Fruit fly (Drosophila melanogaster) whole organism, wandering third instar larva: Measurements from ENCODE around the gene beat-Vb.

Experiments used
- Abd-B ChIP-seq: fragments of >200 bp; optimal IDR thresholded peaks from 2 replicates; lab custom pipeline; 2017; ENCODE audit warnings: missing biosample characterization, missing genetic modification characterization
- CG32264 ChIP-seq: fragments of 200-800 bp; sonication (Bioruptor generic); optimal IDR thresholded peaks from 2 replicates; lab custom pipeline; 2016; ENCODE audit warnings: missing biosample characterization, missing genetic modification characterization
- CG9705 ChIP-seq: fragments of 200-800 bp; sonication (Bioruptor generic); optimal IDR thresholded peaks from 2 replicates; lab custom pipeline; 2018; ENCODE audit warnings: missing biosample characterization, mild to moderate bottlenecking, missing genetic modification characterization
- CrebA ChIP-seq: fragments of 200-800 bp; sonication (Bioruptor generic); optimal IDR thresholded peaks from 2 replicates; lab custom pipeline; 2016; ENCODE audit warnings: missing biosample characterization, mild to moderate bottlenecking, missing genetic modification characterization, borderline replicate concordance
- Dfd ChIP-seq: fragments of >200 bp; optimal IDR thresholded peaks from 2 replicates; lab custom pipeline; 2017; ENCODE audit warnings: missing biosample characterization, missing genetic modification characterization
- Dif ChIP-seq: fragments of 200-275, 200-300 bp; sonication (Bioruptor generic); optimal IDR thresholded peaks from 2 replicates; lab custom pipeline; 2018; ENCODE audit warnings: missing biosample characterization, missing genetic modification characterization; ENCODE audit not compliant: partially characterized antibody
- GATAd ChIP-seq: sonication (Bioruptor generic); optimal IDR thresholded peaks from 2 replicates; lab custom pipeline; 2016; ENCODE audit warnings: missing biosample characterization, missing genetic modification characterization
- HLH106 ChIP-seq: fragments of 200-800 bp; optimal IDR thresholded peaks from 3 replicates; lab custom pipeline; 2019; ENCODE audit warnings: missing biosample characterization, mild to moderate bottlenecking, missing genetic modification characterization, moderate library complexity
- Hr78 ChIP-seq: fragments of >200 bp; optimal IDR thresholded peaks from 2 replicates; lab custom pipeline; 2017; ENCODE audit warnings: missing biosample characterization, missing genetic modification characterization
- Hr83 ChIP-seq: fragments of 200-300 bp; sonication (Bioruptor generic); optimal IDR thresholded peaks from 2 replicates; lab custom pipeline; 2016; ENCODE audit warnings: missing biosample characterization, mild to moderate bottlenecking, missing genetic modification characterization, moderate library complexity; ENCODE audit not compliant: poor library complexity, severe bottlenecking
- Jra ChIP-seq: sonication (Bioruptor generic); optimal IDR thresholded peaks from 2 replicates; lab custom pipeline; 2016; ENCODE audit warnings: missing biosample characterization, missing genetic modification characterization
- Mio ChIP-seq: sonication (Bioruptor generic); optimal IDR thresholded peaks from 2 replicates; lab custom pipeline; 2016; ENCODE audit warnings: missing biosample characterization, missing genetic modification characterization
- Myc ChIP-seq: fragments of >200 bp; optimal IDR thresholded peaks from 2 replicates; lab custom pipeline; 2017
- N ChIP-seq: fragments of >200 bp; optimal IDR thresholded peaks from 2 replicates; lab custom pipeline; 2018; ENCODE audit warnings: missing biosample characterization, missing external identifiers, missing genetic modification characterization
- OdsH ChIP-seq: fragments of 200-800 bp; sonication (Bioruptor generic); optimal IDR thresholded peaks from 2 replicates; lab custom pipeline; 2016; ENCODE audit warnings: missing biosample characterization, mild to moderate bottlenecking, missing genetic modification characterization
- Rel ChIP-seq, 2 experiments: fragments of 200-800 bp; sonication (Bioruptor generic) in 1 of 2; optimal IDR thresholded peaks; 2 replicates in 1 of 2; 3 replicates in 1 of 2; lab custom pipeline; 2016 to 2019; ENCODE audit warnings: mild to moderate bottlenecking in 2 of 2, missing biosample characterization in 2 of 2, missing genetic modification characterization in 2 of 2, moderate library complexity in 1 of 2
- Sp1 ChIP-seq: fragments of 200-800 bp; sonication (Bioruptor generic); optimal IDR thresholded peaks from 3 replicates; lab custom pipeline; 2019; ENCODE audit warnings: missing biosample characterization, mild to moderate bottlenecking, missing genetic modification characterization, moderate library complexity
- Vsx2 ChIP-seq: fragments of 200-300, 225-300 bp; sonication (Bioruptor generic); optimal IDR thresholded peaks from 2 replicates; lab custom pipeline; 2018; ENCODE audit warnings: missing biosample characterization, missing genetic modification characterization; ENCODE audit not compliant: partially characterized antibody
- br ChIP-seq: fragments of 200-800 bp; sonication (Bioruptor generic); optimal IDR thresholded peaks from 2 replicates; lab custom pipeline; 2016; ENCODE audit warnings: missing biosample characterization, missing genetic modification characterization
- brk ChIP-seq: fragments of 200-800 bp; sonication (Bioruptor generic); optimal IDR thresholded peaks from 2 replicates; lab custom pipeline; 2016; ENCODE audit warnings: missing biosample characterization, mild to moderate bottlenecking, missing genetic modification characterization
- dl ChIP-seq, 2 experiments: fragments of 175-275, 200-275 bp in 1 of 2; fragments of 200-275 bp in 1 of 2; sonication (Bioruptor generic); optimal IDR thresholded peaks; lab custom pipeline; 2018; ENCODE audit warnings: mild to moderate bottlenecking in 2 of 2, missing biosample characterization in 2 of 2, missing genetic modification characterization in 2 of 2, moderate library complexity in 2 of 2; ENCODE audit not compliant: partially characterized antibody in 2 of 2, insufficient read depth in 1 of 2
- dmrt93B ChIP-seq: fragments of 200-800 bp; sonication (Bioruptor generic); optimal IDR thresholded peaks from 2 replicates; lab custom pipeline; 2018; ENCODE audit warnings: missing biosample characterization, mild to moderate bottlenecking, missing genetic modification characterization
- dsf ChIP-seq: sonication (Bioruptor generic); optimal IDR thresholded peaks from 2 replicates; lab custom pipeline; 2016; ENCODE audit warnings: missing biosample characterization, missing genetic modification characterization, borderline replicate concordance
- ey ChIP-seq: fragments of 200-800 bp; sonication (Bioruptor generic); optimal IDR thresholded peaks from 2 replicates; lab custom pipeline; 2016; ENCODE audit warnings: missing biosample characterization, missing genetic modification characterization
- foxo ChIP-seq, 2 experiments: fragments of 200-800 bp; sonication (Bioruptor generic); optimal IDR thresholded peaks; 2 replicates in 1 of 2; 3 replicates in 1 of 2; lab custom pipeline; 2016 to 2017; ENCODE audit warnings: missing biosample characterization in 2 of 2, missing genetic modification characterization in 2 of 2
- fru ChIP-seq: fragments of 200-800 bp; sonication (Bioruptor generic); optimal IDR thresholded peaks from 3 replicates; lab custom pipeline; 2016; ENCODE audit warnings: missing biosample characterization, mild to moderate bottlenecking, missing genetic modification characterization
- h ChIP-seq: fragments of 200-800 bp; sonication (Bioruptor generic); optimal IDR thresholded peaks from 3 replicates; lab custom pipeline; 2016; ENCODE audit warnings: missing biosample characterization, mild to moderate bottlenecking, missing genetic modification characterization
- jim ChIP-seq: fragments of 175-275, 200-325 bp; sonication (Bioruptor generic); optimal IDR thresholded peaks from 2 replicates; lab custom pipeline; 2016; ENCODE audit warnings: missing biosample characterization, mild to moderate bottlenecking, missing genetic modification characterization
- lola ChIP-seq: fragments of >200 bp; optimal IDR thresholded peaks from 2 replicates; lab custom pipeline; 2017; ENCODE audit warnings: missing biosample characterization, missing genetic modification characterization
- pan ChIP-seq: fragments of >200 bp; optimal IDR thresholded peaks from 2 replicates; lab custom pipeline; 2017
- psq ChIP-seq: fragments of 200-800 bp; sonication (Bioruptor generic); optimal IDR thresholded peaks from 3 replicates; lab custom pipeline; 2017; ENCODE audit warnings: missing biosample characterization, mild to moderate bottlenecking, missing genetic modification characterization, moderate library complexity
- rgr ChIP-seq: fragments of 200-800 bp; sonication (Bioruptor generic); optimal IDR thresholded peaks from 3 replicates; lab custom pipeline; 2016; ENCODE audit warnings: missing biosample characterization, mild to moderate bottlenecking, missing genetic modification characterization
- sage ChIP-seq: fragments of 200-800 bp; sonication (Bioruptor generic); optimal IDR thresholded peaks from 2 replicates; lab custom pipeline; 2016; ENCODE audit warnings: missing biosample characterization, mild to moderate bottlenecking, missing genetic modification characterization
- sv ChIP-seq: fragments of 200-800 bp; sonication (Bioruptor generic); optimal IDR thresholded peaks from 3 replicates; lab custom pipeline; 2016; ENCODE audit warnings: missing biosample characterization, missing genetic modification characterization
- tai ChIP-seq: sonication (Bioruptor generic); optimal IDR thresholded peaks from 2 replicates; lab custom pipeline; 2016; ENCODE audit warnings: missing biosample characterization, missing genetic modification characterization
- usp ChIP-seq: fragments of >200 bp; optimal IDR thresholded peaks from 2 replicates; lab custom pipeline; 2017; ENCODE audit warnings: missing biosample characterization, missing genetic modification characterization
- woc ChIP-seq: sonication (Bioruptor generic); optimal IDR thresholded peaks from 2 replicates; lab custom pipeline; 2016; ENCODE audit warnings: missing biosample characterization, mild to moderate bottlenecking, missing genetic modification characterization

beat-Vb gene

dm6 chr3R:12964043-12964442 is 48.2 kb downstream of the beat-Vb start:
- TF ChIP-seq h (GFP tag; lab: Kevin White, UChicago) (peak; percentile 50), dsf (GFP tag; lab: Kevin White, UChicago) (no peak)

- TF ChIP-seq CG9705, result no peak
- TF ChIP-seq GATAd (GFP tag; lab: Kevin White, UChicago), result no peak
- no peak for TF ChIP-seq br (GFP tag; lab: Kevin White, UChicago)
- no peak for TF ChIP-seq woc (GFP tag; lab: Kevin White, UChicago)
- TF ChIP-seq Abd-B (GFP tag; lab: Kevin White, UChicago), result no peak
- no peak for TF ChIP-seq Rel (GFP tag; optimal IDR thresholded peaks at IDR 0.05; lab: Kevin White, UChicago)
- TF ChIP-seq Rel (tag; optimal IDR thresholded peaks at IDR 0.05; lab: Kevin White, UChicago), result no peak
- TF ChIP-seq sv (GFP tag; lab: Kevin White, UChicago), result no peak
- no peak for TF ChIP-seq sage (GFP tag; lab: Kevin White, UChicago)
- no peak for TF ChIP-seq OdsH (GFP tag; lab: Kevin White, UChicago)
- no peak for TF ChIP-seq Jra (GFP tag; lab: Kevin White, UChicago)
- no peak for TF ChIP-seq foxo (GFP tag; optimal IDR thresholded peaks at IDR 0.05; lab: Kevin White, UChicago)
Measured at dm6 chr3R:12967612-12968011, 51.8 kb downstream of the beat-Vb start, which contains the start of the genes CG14384 and grsm. Gene CG14384, minus strand, starts transcription at chr3R:12967712. Gene grsm, minus strand, starts transcription at chr3R:12967712.

- no peak for TF ChIP-seq jim (GFP tag; lab: Kevin White, UChicago)
- TF ChIP-seq Myc, result no peak
- no peak for TF ChIP-seq CG32264 (GFP tag; lab: Kevin White, UChicago)
- TF ChIP-seq sage (GFP tag; lab: Kevin White, UChicago), result no peak
Measured at dm6 chr3R:12972106-12972505, 56.2 kb downstream of the beat-Vb start.

- TF ChIP-seq Jra (GFP tag; lab: Kevin White, UChicago), result no peak
- peak; percentile 33 for TF ChIP-seq fru (GFP tag; lab: Kevin White, UChicago)
- no peak for TF ChIP-seq Hr83 (GFP tag; lab: Kevin White, UChicago)
- peak; percentile 23 for TF ChIP-seq psq
- TF ChIP-seq tai (GFP tag; lab: Kevin White, UChicago), result no peak
- TF ChIP-seq usp (GFP tag; lab: Kevin White, UChicago), result no peak
- no peak for TF ChIP-seq jim (GFP tag; lab: Kevin White, UChicago)
- TF ChIP-seq dmrt93B (GFP tag; lab: Kevin White, UChicago), result no peak
- no peak for TF ChIP-seq woc (GFP tag; lab: Kevin White, UChicago)
- no peak for TF ChIP-seq CrebA
- TF ChIP-seq Vsx2, result no peak
- no peak for TF ChIP-seq Myc
- no peak for TF ChIP-seq dsf (GFP tag; lab: Kevin White, UChicago)
- peak in 1 of 2 experiments; percentile 53 for TF ChIP-seq foxo (GFP tag; optimal IDR thresholded peaks at IDR 0.05; lab: Kevin White, UChicago)
- TF ChIP-seq dl (GFP tag; optimal IDR thresholded peaks at IDR 0.05; lab: Kevin White, UChicago; ENCODE audit: insufficient read depth in 1 of 2, partially characterized antibody in 2 of 2), result no peak
- TF ChIP-seq Mio, result no peak
- no peak for TF ChIP-seq pan (lab: Kevin White, UChicago)
- no peak for TF ChIP-seq brk
- TF ChIP-seq Sp1 (GFP tag; lab: Kevin White, UChicago), result no peak
- no peak for TF ChIP-seq lola
- TF ChIP-seq br (GFP tag; lab: Kevin White, UChicago), result no peak
- no peak for TF ChIP-seq sv (GFP tag; lab: Kevin White, UChicago)
- TF ChIP-seq h (GFP tag; lab: Kevin White, UChicago), result no peak
- TF ChIP-seq HLH106 (tag; lab: Kevin White, UChicago), result no peak
- no peak for TF ChIP-seq Hr78 (GFP tag; lab: Kevin White, UChicago)
- TF ChIP-seq ey (GFP tag; lab: Kevin White, UChicago), result no peak
- peak; percentile 1 for TF ChIP-seq rgr (GFP tag; lab: Kevin White, UChicago)
- TF ChIP-seq OdsH (GFP tag; lab: Kevin White, UChicago), result peak; percentile 47
- TF ChIP-seq Dfd, result no peak
- peak; percentile 26 for TF ChIP-seq Dif
- TF ChIP-seq N (GFP tag; lab: Kevin White, UChicago), result no peak
Measured at dm6 chr3R:12974447-12974846, 58.6 kb downstream of the beat-Vb start.
